In genomic region chr3R:27134728-27135361, dm6 we compare ENCODE assay signal across 1 fruit fly cellular context.
TF ChIP-seq lines count a peak whose summit lies in the region.

No protein-coding gene starts in this region.

TF ChIP-seq in whole organism, embryonic, 481 proteins besides CTCF, POLR2A, EP300 and RAD21 (continued from another document):
- no peak for TF ChIP-seq CG6854 (GFP tag; optimal IDR thresholded peaks at IDR 0.05; lab: Kevin White, UChicago)
